Fruit fly (Drosophila melanogaster): ENCODE results near the gene CG42613.

CG42613 gene

DNA sequence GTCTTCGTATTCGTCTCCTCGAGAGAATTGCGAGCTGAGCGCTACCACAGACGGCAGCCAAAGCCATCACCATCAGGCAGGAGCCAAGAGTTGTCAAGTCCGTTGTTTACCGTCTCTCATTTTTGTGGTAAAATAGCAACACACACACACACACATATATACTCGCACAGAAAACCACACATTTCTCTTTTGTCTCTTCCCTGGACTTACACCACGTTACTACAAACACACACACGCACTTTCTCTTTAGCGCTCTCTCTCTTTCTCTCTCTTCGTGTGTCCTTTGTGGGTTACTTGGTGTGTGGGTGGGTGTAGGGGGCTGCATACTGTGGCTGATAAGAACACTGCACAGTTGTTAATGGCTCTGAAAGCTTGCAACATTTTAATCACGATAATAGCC, 2.7 kb downstream of the CG42613 start:
- TF ChIP-seq CG32006 (GFP tag; optimal IDR thresholded peaks at IDR 0.05) (no peak), ss (GFP tag; optimal IDR thresholded peaks at IDR 0.05) (no peak), CG11762 (GFP tag; optimal IDR thresholded peaks at IDR 0.05; ENCODE audit: insufficient read depth) (no peak), fkh (GFP tag; optimal IDR thresholded peaks at IDR 0.05) (no peak), CG15336 (GFP tag; IDR thresholded peaks at IDR 0.05) (no peak), net (GFP tag; optimal IDR thresholded peaks at IDR 0.05) (no peak), Eip75B (GFP tag; optimal IDR thresholded peaks at IDR 0.05) (no peak), Hr39 (GFP tag; optimal IDR thresholded peaks at IDR 0.05) (no peak), CG11294 (GFP tag; IDR thresholded peaks at IDR 0.05) (no peak), dac (GFP tag; optimal IDR thresholded peaks at IDR 0.05) (no peak), CG6276 (GFP tag; optimal IDR thresholded peaks at IDR 0.05) (no peak), CG4318 (GFP tag; optimal IDR thresholded peaks at IDR 0.05) (no peak), CG10669 (GFP tag; optimal IDR thresholded peaks at IDR 0.05) (no peak), achi (GFP tag; optimal IDR thresholded peaks at IDR 0.05) (no peak), OdsH (GFP tag; optimal IDR thresholded peaks at IDR 0.05) (no peak), lz (GFP tag; optimal IDR thresholded peaks at IDR 0.05) (no peak), Sox102F (GFP tag; optimal IDR thresholded peaks at IDR 0.05) (no peak), eg (GFP tag; IDR thresholded peaks at IDR 0.05) (no peak), topi (GFP tag; optimal IDR thresholded peaks at IDR 0.05) (no peak)

DNA sequence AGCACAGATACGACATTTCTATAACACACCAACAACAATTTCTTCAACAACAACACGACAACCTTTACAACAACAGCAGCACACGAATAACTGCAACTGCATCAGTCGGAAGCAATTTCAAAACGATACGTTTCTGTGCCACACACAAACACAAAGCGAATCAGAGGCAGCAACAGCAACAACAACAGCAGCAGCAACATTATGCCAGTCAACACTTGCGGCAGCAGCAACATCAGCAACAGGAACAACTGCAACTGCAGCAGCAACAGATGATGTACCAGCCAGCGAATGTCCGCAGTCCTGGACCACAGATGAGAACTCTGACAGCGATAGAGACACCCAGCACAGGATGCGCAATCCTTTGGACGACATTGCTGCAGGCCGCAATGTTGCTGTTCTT, 18.3 kb downstream of the CG42613 start:
- no peak for TF ChIP-seq CG15336 (GFP tag; IDR thresholded peaks at IDR 0.05)
- TF ChIP-seq Lpt (GFP tag; optimal IDR thresholded peaks at IDR 0.05) = no peak
- no peak for TF ChIP-seq CG4318 (GFP tag; optimal IDR thresholded peaks at IDR 0.05)
- TF ChIP-seq CG11294 (GFP tag; IDR thresholded peaks at IDR 0.05) = no peak
- no peak for TF ChIP-seq Gug (GFP tag; IDR thresholded peaks at IDR 0.05)
- no peak for TF ChIP-seq OdsH (GFP tag; optimal IDR thresholded peaks at IDR 0.05)
- TF ChIP-seq eg (GFP tag; IDR thresholded peaks at IDR 0.05) = no peak
- TF ChIP-seq CG34406 (GFP tag; optimal IDR thresholded peaks at IDR 0.05) = no peak
- TF ChIP-seq CG10669 (GFP tag; optimal IDR thresholded peaks at IDR 0.05) = no peak
- TF ChIP-seq Eip78C (GFP tag) = no peak

DNA sequence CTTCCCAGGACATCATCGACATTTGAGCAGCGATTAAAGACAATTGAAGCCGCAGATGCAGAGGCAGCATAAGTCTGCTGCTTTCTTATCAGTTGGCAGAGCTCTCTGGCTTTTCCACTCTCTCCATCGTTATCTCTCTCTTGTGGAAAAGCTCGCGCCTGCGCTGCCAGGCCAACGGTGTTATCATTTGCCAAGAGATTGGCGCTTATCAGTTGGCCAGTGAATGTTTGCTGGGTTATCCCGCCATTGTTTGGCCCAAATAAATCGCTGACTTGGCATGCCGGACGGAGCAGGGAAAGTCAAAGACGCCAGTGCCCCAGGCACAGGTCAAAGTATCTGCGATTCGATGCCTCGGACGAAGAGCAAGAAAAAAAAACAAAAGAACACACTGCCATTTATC, 20.1 kb downstream of the CG42613 start:
- TF ChIP-seq svp (GFP tag) = peak; percentile 69
- TF ChIP-seq spab (GFP tag; optimal IDR thresholded peaks at IDR 0.05) = no peak

DNA sequence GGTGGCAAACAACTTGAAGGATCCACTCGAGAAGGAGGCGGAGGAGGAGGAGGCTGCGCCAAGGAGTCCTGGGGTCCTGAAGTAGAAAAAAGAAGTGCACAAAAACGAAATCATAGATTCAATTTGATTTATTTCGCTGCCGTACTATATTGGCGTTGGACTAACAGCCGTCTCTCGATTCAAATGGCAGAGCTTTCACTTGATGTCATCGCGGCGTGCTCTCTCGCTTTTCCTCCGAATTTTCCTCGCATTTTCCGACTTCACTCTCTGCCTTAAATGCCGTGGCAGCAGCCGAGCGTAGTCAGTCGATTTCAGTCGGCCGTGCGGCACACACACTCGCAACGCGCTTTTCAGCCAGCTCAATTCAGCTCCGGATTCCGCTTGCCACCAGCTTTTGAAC, 20.9 kb downstream of the CG42613 start, which contains the start of gene CG43732:
CG43732 (plus strand) TSS at position 301 of the 400 bp plus-strand sequence.
- TF ChIP-seq Sox14 (GFP tag; optimal IDR thresholded peaks at IDR 0.05) (no peak), dac (GFP tag; optimal IDR thresholded peaks at IDR 0.05) (no peak), salr (GFP tag; optimal IDR thresholded peaks at IDR 0.05) (no peak), CG11902 (GFP tag; optimal IDR thresholded peaks at IDR 0.05) (no peak), topi (GFP tag; optimal IDR thresholded peaks at IDR 0.05) (no peak), CG11762 (GFP tag; optimal IDR thresholded peaks at IDR 0.05; ENCODE audit: insufficient read depth) (no peak), CG6163 (GFP tag; IDR thresholded peaks at IDR 0.05) (no peak), lz (GFP tag; optimal IDR thresholded peaks at IDR 0.05) (no peak), fd85E (GFP tag; optimal IDR thresholded peaks at IDR 0.05) (no peak), CG31627 (GFP tag; optimal IDR thresholded peaks at IDR 0.05) (no peak)

DNA sequence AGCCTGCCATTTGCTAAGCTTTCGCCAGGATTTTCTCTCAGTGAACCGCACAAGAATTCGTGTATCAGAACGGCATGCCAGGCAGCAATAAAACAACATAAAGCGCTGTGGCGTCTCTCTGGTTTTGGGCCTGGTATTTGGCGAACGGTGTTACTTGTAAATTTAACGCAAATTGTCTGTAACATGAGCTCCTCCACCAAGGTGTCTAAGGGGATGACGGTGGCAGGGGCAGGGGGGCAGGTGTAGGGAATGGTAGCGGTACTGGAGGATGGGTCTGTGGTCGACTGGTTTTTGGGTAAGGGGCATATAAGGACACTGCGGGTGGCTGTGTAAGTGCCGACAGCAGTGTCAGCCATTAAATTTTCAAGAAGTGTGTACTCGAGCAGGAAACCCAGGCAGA, 35.8 kb downstream of the CG42613 start:
- TF ChIP-seq cyc (GFP tag; optimal IDR thresholded peaks at IDR 0.05) (no peak), CG34406 (GFP tag; optimal IDR thresholded peaks at IDR 0.05) (no peak), svp (GFP tag) (peak; percentile 22), Sox102F (GFP tag; optimal IDR thresholded peaks at IDR 0.05) (no peak), Hr39 (GFP tag; optimal IDR thresholded peaks at IDR 0.05) (no peak), CG11902 (GFP tag; optimal IDR thresholded peaks at IDR 0.05) (no peak), Eip78C (GFP tag) (no peak), CG31627 (GFP tag; optimal IDR thresholded peaks at IDR 0.05) (no peak), CG8319 (GFP tag; optimal IDR thresholded peaks at IDR 0.05) (no peak)
